Worm (Caenorhabditis elegans) whole organism, L4 larva: Measurements from ENCODE around the gene T05C3.2.

Experiments used
- F10B5.3 ChIP-seq: sonication (generic microtip); optimal IDR thresholded peaks from 2 replicates; lab custom pipeline; 2016; ENCODE audit warnings: mild to moderate bottlenecking, missing genetic modification characterization, missing compliant biosample characterization
- Y105C5A.15 ChIP-seq: fragments of 200-800 bp; sonication (Bioruptor generic); IDR thresholded peaks from 2 replicates; pipeline ENCODE4 v1.3.6; 2022; ENCODE audit warnings: missing genetic modification characterization, missing compliant biosample characterization
- Y5F2A.4 ChIP-seq: fragments of 200-800 bp; sonication (Bioruptor generic); optimal IDR thresholded peaks from 2 replicates; lab custom pipeline; 2018; ENCODE audit warnings: mild to moderate bottlenecking, missing genetic modification characterization, missing compliant biosample characterization
- arid-1 ChIP-seq: fragments of 200-800 bp; sonication (Bioruptor generic); conservative IDR thresholded peaks from 2 replicates; pipeline ENCODE4 v1.3.6; 2022; ENCODE audit warnings: missing genetic modification reagents, missing genetic modification characterization, missing compliant biosample characterization
- ceh-20 ChIP-seq: fragments of 200-800 bp; sonication (Bioruptor generic); IDR thresholded peaks from 2 replicates; pipeline ENCODE4 v1.3.6; 2022; ENCODE audit warnings: missing genetic modification reagents, missing genetic modification characterization, missing compliant biosample characterization
- ceh-28 ChIP-seq: fragments of 150-350 bp; optimal IDR thresholded peaks from 2 replicates; lab custom pipeline; 2014; ENCODE audit warnings: missing biosample characterization, missing genetic modification reagents, missing genetic modification characterization
- ceh-32 ChIP-seq: sonication (generic microtip); optimal IDR thresholded peaks from 2 replicates; lab custom pipeline; 2016; ENCODE audit warnings: mild to moderate bottlenecking, missing genetic modification characterization, missing compliant biosample characterization; ENCODE audit not compliant: poor library complexity
- ceh-62 ChIP-seq: sonication (generic microtip); optimal IDR thresholded peaks from 2 replicates; lab custom pipeline; 2017; ENCODE audit warnings: missing biosample characterization, missing genetic modification characterization
- ces-1 ChIP-seq: fragments of 150-350 bp; sonication (generic microtip); optimal IDR thresholded peaks from 4 replicates; lab custom pipeline; 2014; ENCODE audit warnings: missing biosample characterization, missing genetic modification reagents, missing genetic modification characterization
- cey-2 ChIP-seq: sonication (generic microtip); optimal IDR thresholded peaks from 3 replicates; lab custom pipeline; 2017; ENCODE audit warnings: missing genetic modification characterization, mild to moderate bottlenecking, missing compliant biosample characterization, antibody characterized with exemption, borderline replicate concordance; ENCODE audit not compliant: insufficient read depth
- ctbp-1 ChIP-seq: fragments of 200-800 bp; sonication (Bioruptor generic); IDR thresholded peaks from 2 replicates; pipeline ENCODE4 v1.3.6; 2022; ENCODE audit warnings: missing genetic modification reagents, missing genetic modification characterization, missing compliant biosample characterization
- daf-16 ChIP-seq, 3 experiments: sonication (generic microtip); optimal IDR thresholded peaks; 2 replicates each; lab custom pipeline; 2016 to 2017; ENCODE audit warnings: missing genetic modification characterization in 3 of 3, missing genetic modification reagents in 3 of 3, mild to moderate bottlenecking in 2 of 3, missing compliant biosample characterization in 2 of 3, missing biosample characterization in 1 of 3, moderate library complexity in 1 of 3
- daf-8 ChIP-seq: fragments of 200-800 bp; sonication (Bioruptor generic); IDR thresholded peaks from 2 replicates; pipeline ENCODE4 v1.3.6; 2022; ENCODE audit warnings: missing genetic modification characterization, missing compliant biosample characterization
- dmd-6 ChIP-seq: fragments of 200-800 bp; sonication (Bioruptor generic); IDR thresholded peaks from 2 replicates; pipeline ENCODE4 v1.3.6; 2022; ENCODE audit warnings: missing genetic modification reagents, missing genetic modification characterization, missing compliant biosample characterization
- dmd-9 ChIP-seq: fragments of 200-800 bp; sonication (Bioruptor generic); IDR thresholded peaks from 2 replicates; pipeline ENCODE4 v1.3.6; 2022; ENCODE audit warnings: missing genetic modification reagents, missing genetic modification characterization, missing compliant biosample characterization
- dpl-1 ChIP-seq: fragments of 150-350 bp; optimal IDR thresholded peaks from 2 replicates; lab custom pipeline; 2014; ENCODE audit warnings: missing biosample characterization, missing genetic modification reagents, missing genetic modification characterization
- dve-1 ChIP-seq: sonication (generic microtip); optimal IDR thresholded peaks from 2 replicates; lab custom pipeline; 2017; ENCODE audit warnings: antibody characterized with exemption, mild to moderate bottlenecking, missing genetic modification characterization, missing compliant biosample characterization; ENCODE audit not compliant: insufficient read depth
- egl-27 ChIP-seq: sonication (generic microtip); optimal IDR thresholded peaks from 3 replicates; lab custom pipeline; 2017; ENCODE audit warnings: missing biosample characterization, missing genetic modification reagents, missing genetic modification characterization
- hif-1 ChIP-seq, 2 experiments: sonication (generic microtip); optimal IDR thresholded peaks; 2 replicates each; lab custom pipeline; 2016 to 2017; ENCODE audit warnings: missing compliant biosample characterization in 2 of 2, missing genetic modification characterization in 2 of 2, missing genetic modification reagents in 2 of 2, missing genotype in 2 of 2, mild to moderate bottlenecking in 1 of 2
- hlh-11 ChIP-seq: fragments of 200-800 bp; sonication (Bioruptor generic); optimal IDR thresholded peaks from 2 replicates; lab custom pipeline; 2018; ENCODE audit warnings: mild to moderate bottlenecking, missing genetic modification characterization, missing compliant biosample characterization
- hlh-30 ChIP-seq: sonication (generic microtip); optimal IDR thresholded peaks from 2 replicates; lab custom pipeline; 2017; ENCODE audit warnings: antibody characterized with exemption, mild to moderate bottlenecking, missing genetic modification characterization, missing compliant biosample characterization; ENCODE audit not compliant: insufficient read depth
- hmg-1.1 ChIP-seq: fragments of 200-800 bp; sonication (Bioruptor generic); IDR thresholded peaks from 2 replicates; pipeline ENCODE4 v1.3.6; 2022; ENCODE audit warnings: missing genetic modification reagents, missing genetic modification characterization, missing compliant biosample characterization
- lim-7 ChIP-seq: fragments of 200-800 bp; sonication (Bioruptor generic); IDR thresholded peaks from 2 replicates; pipeline ENCODE4 v1.3.6; 2022; ENCODE audit warnings: missing genetic modification characterization, missing compliant biosample characterization
- lin-29 ChIP-seq: fragments of 200-800 bp; sonication (Bioruptor generic); IDR thresholded peaks from 2 replicates; pipeline ENCODE4 v1.3.6; 2022; ENCODE audit warnings: missing genetic modification reagents, missing genetic modification characterization, missing compliant biosample characterization
- lin-38 ChIP-seq: fragments of 200-800 bp; sonication (Bioruptor generic); IDR thresholded peaks from 2 replicates; pipeline ENCODE4 v1.3.6; 2022; ENCODE audit warnings: missing genetic modification reagents, missing genetic modification characterization, missing compliant biosample characterization
- lir-3 ChIP-seq: sonication (generic microtip); optimal IDR thresholded peaks from 2 replicates; lab custom pipeline; 2016; ENCODE audit warnings: mild to moderate bottlenecking, missing genetic modification characterization, missing compliant biosample characterization
- madf-9 ChIP-seq: fragments of 200-800 bp; sonication (Bioruptor generic); conservative IDR thresholded peaks from 2 replicates; pipeline ENCODE4 v1.3.6; 2022; ENCODE audit warnings: missing genetic modification reagents, missing genetic modification characterization, missing compliant biosample characterization
- mdt-29 ChIP-seq: fragments of 200-800 bp; sonication (Bioruptor generic); IDR thresholded peaks from 2 replicates; pipeline ENCODE4 v1.3.6; 2022; ENCODE audit warnings: missing genetic modification reagents, missing genetic modification characterization, missing compliant biosample characterization
- mxl-2 ChIP-seq: fragments of 200-800 bp; sonication (Bioruptor generic); conservative IDR thresholded peaks from 2 replicates; pipeline ENCODE4 v1.3.6; 2022; ENCODE audit warnings: missing genetic modification reagents, missing genetic modification characterization, missing compliant biosample characterization
- nhr-102 ChIP-seq: sonication (generic microtip); optimal IDR thresholded peaks from 2 replicates; lab custom pipeline; 2016; ENCODE audit warnings: mild to moderate bottlenecking, missing genetic modification characterization, moderate library complexity, missing compliant biosample characterization
- nhr-28 ChIP-seq: fragments of 150-350 bp; optimal IDR thresholded peaks from 2 replicates; lab custom pipeline; 2014; ENCODE audit warnings: missing biosample characterization, missing genetic modification characterization
- nhr-77 ChIP-seq: fragments of 150-350 bp; optimal IDR thresholded peaks from 2 replicates; lab custom pipeline; 2014; ENCODE audit warnings: missing biosample characterization, missing genetic modification characterization
- rbr-2 ChIP-seq: sonication (generic microtip); optimal IDR thresholded peaks from 2 replicates; lab custom pipeline; 2016; ENCODE audit warnings: missing genotype, missing genetic modification characterization, missing compliant biosample characterization
- saeg-2 ChIP-seq: fragments of 200-800 bp; sonication (Bioruptor generic); IDR thresholded peaks from 2 replicates; pipeline ENCODE4 v1.3.6; 2022; ENCODE audit warnings: missing genetic modification reagents, missing genetic modification characterization, missing compliant biosample characterization
- skn-1 ChIP-seq: fragments of 150-350 bp; optimal IDR thresholded peaks from 2 replicates; lab custom pipeline; 2014; ENCODE audit warnings: missing biosample characterization, missing genetic modification characterization
- spr-1 ChIP-seq: sonication (generic microtip); optimal IDR thresholded peaks from 2 replicates; lab custom pipeline; 2016; ENCODE audit warnings: mild to moderate bottlenecking, missing genetic modification characterization, missing compliant biosample characterization
- tag-97 ChIP-seq: fragments of 200-800 bp; sonication (Bioruptor generic); IDR thresholded peaks from 2 replicates; pipeline ENCODE4 v1.3.6; 2022; ENCODE audit warnings: missing genetic modification characterization, missing compliant biosample characterization
- unc-62 ChIP-seq, 3 experiments: fragments of 150-350 bp in 1 of 3; sonication (generic microtip); optimal IDR thresholded peaks in 2 of 3; peaks in 1 of 3; 1 replicate in 1 of 3; 2 replicates in 2 of 3; lab custom pipeline; 2014 to 2017; ENCODE audit warnings: missing biosample characterization in 3 of 3, missing genetic modification characterization in 3 of 3, missing genetic modification reagents in 3 of 3, missing genotype in 1 of 3
- zag-1 ChIP-seq: fragments of 150-350 bp; optimal IDR thresholded peaks from 2 replicates; lab custom pipeline; 2014; ENCODE audit warnings: missing biosample characterization, missing genetic modification characterization
- zfp-2 ChIP-seq: sonication (generic microtip); optimal IDR thresholded peaks from 2 replicates; lab custom pipeline; 2016; ENCODE audit warnings: mild to moderate bottlenecking, missing genetic modification characterization, missing compliant biosample characterization
- zip-11 ChIP-seq: fragments of 200-800 bp; sonication (Bioruptor generic); IDR thresholded peaks from 2 replicates; pipeline ENCODE4 v1.3.6; 2022; ENCODE audit warnings: missing genetic modification characterization, missing compliant biosample characterization
- zip-2 ChIP-seq: fragments of 150-350 bp; optimal IDR thresholded peaks from 2 replicates; lab custom pipeline; 2014; ENCODE audit warnings: missing biosample characterization, missing genetic modification characterization
- ztf-7 ChIP-seq: fragments of 150-350 bp; optimal IDR thresholded peaks from 2 replicates; lab custom pipeline; 2014; ENCODE audit warnings: missing biosample characterization, missing genetic modification characterization

The T05C3.2 gene

DNA sequence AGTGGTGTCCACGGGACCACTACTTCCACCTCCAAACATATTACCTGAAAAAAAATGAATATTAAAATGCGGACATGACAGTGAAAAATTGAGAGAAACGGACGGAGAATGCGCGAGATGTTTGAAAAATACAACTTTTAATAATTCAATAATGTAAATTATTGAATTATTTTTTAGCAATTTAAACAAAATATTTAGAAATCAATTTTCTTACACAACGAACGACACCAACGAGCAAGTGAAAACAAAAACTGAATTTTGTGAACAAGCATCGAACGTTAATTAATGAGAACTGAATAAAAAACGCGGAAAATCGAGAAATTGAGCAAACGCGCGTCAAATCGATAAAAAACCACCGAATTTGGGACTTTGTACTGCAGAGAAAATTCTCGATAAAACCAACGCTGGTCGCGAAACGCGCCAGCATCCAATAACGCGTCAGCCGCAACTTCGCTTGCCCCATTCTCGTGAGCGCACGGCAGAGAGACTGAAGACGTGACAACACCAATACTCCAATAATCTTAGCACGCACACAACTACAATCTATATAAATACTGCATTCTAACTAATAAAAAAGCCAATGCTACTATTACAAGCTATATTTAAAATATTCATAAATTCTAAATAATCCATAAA is 11.4 kb downstream of the T05C3.2 start, which contains the start of the genes dnj-19 and nhr-47 (continued):
- TF ChIP-seq zip-11 (GFP tag; lab: Robert Waterston, UW) (no peak), egl-27 (tag; lab: Kevin White, UChicago) (no peak), ceh-62 (tag; lab: Kevin White, UChicago) (no peak), lin-29 (GFP tag; lab: Robert Waterston, UW) (peak; percentile 81), ceh-32 (tag; lab: Kevin White, UChicago) (no peak), mxl-2 (GFP tag; lab: Robert Waterston, UW) (no peak), cey-2 (tag; lab: Kevin White, UChicago) (no peak), Y105C5A.15 (GFP tag; lab: Robert Waterston, UW) (no peak), ceh-28 (tag; lab: Kevin White, UChicago) (no peak), skn-1 (tag; lab: Kevin White, UChicago) (no peak), dmd-9 (0 out of 2 replicates have a peak, but pooled peaks have one; percentile 58)

ce11 chrV:5509134-5509533 is 15.6 kb downstream of the T05C3.2 start:
- no peak for TF ChIP-seq lim-7 (GFP tag; lab: Robert Waterston, UW)
- peak in 1 of 2 experiments; percentile 94 for TF ChIP-seq unc-62 (GFP tag; optimal IDR thresholded peaks at IDR 0.05 in 1 of 2; lab: Kevin White, UChicago)
- TF ChIP-seq unc-62 (tag; optimal IDR thresholded peaks at IDR 0.05; lab: Kevin White, UChicago): no peak

ce11 chrV:5509966-5510365 is 16.4 kb downstream of the T05C3.2 start:
- no peak for TF ChIP-seq ces-1 (GFP tag; lab: Kevin White, UChicago)
- peak in 1 of 2 experiments; percentile 94 for TF ChIP-seq unc-62 (GFP tag; optimal IDR thresholded peaks at IDR 0.05 in 1 of 2; lab: Kevin White, UChicago)
- no peak for TF ChIP-seq unc-62 (tag; optimal IDR thresholded peaks at IDR 0.05; lab: Kevin White, UChicago)
- no peak for TF ChIP-seq daf-16 (GFP tag; optimal IDR thresholded peaks at IDR 0.05; lab: Kevin White, UChicago)
- TF ChIP-seq daf-16 (tag; optimal IDR thresholded peaks at IDR 0.05; lab: Kevin White, UChicago): peak; percentile 23
- TF ChIP-seq ctbp-1 (GFP tag; lab: Robert Waterston, UW): no peak
- peak; percentile 34 for TF ChIP-seq lin-38 (GFP tag; lab: Robert Waterston, UW)
- no peak for TF ChIP-seq hlh-30 (tag; lab: Kevin White, UChicago)
- no peak for TF ChIP-seq Y5F2A.4 (GFP tag; lab: Kevin White, UChicago)
- no peak for TF ChIP-seq tag-97 (GFP tag; lab: Robert Waterston, UW)
- TF ChIP-seq dmd-6 (GFP tag; lab: Robert Waterston, UW): peak; percentile 59
- peak; percentile 16 for TF ChIP-seq dve-1 (tag; lab: Kevin White, UChicago)
- TF ChIP-seq, all 104 proteins: peak for 5

DNA sequence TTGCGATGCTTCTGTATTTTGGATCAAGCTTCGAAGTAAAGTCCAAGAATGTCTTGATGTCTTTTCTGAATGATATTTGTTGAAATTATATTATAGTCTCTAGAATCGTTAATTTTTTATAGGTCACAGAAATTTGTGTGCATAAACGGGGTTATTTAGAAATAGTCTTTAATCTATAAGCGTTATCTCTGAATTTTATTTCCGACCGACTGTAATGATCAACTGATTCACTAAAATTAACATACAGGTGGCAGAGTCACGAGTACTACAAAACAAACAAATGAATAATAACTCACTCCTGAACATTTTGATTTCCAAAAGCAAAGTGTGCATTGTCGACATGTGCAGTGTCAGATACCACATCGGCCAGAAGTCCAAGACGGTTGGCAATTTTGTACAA is 18.2 kb downstream of the T05C3.2 start:
- TF ChIP-seq zip-2 (tag; lab: Kevin White, UChicago) (no peak), F10B5.3 (tag; lab: Kevin White, UChicago) (no peak), nhr-77 (tag; lab: Kevin White, UChicago) (peak; percentile 63), madf-9 (GFP tag; lab: Robert Waterston, UW) (no peak), lir-3 (tag; lab: Kevin White, UChicago) (no peak), zfp-2 (tag; lab: Kevin White, UChicago) (no peak), ztf-7 (tag; lab: Kevin White, UChicago) (no peak), nhr-102 (tag; lab: Kevin White, UChicago) (no peak), arid-1 (GFP tag; lab: Robert Waterston, UW) (no peak), hmg-1.1 (GFP tag; lab: Robert Waterston, UW) (no peak), dpl-1 (GFP tag; lab: Kevin White, UChicago) (no peak), zag-1 (tag; lab: Kevin White, UChicago) (no peak), nhr-28 (peak; percentile 70), hif-1 (tag; optimal IDR thresholded peaks at IDR 0.05; lab: Kevin White, UChicago) (no peak), spr-1 (tag; lab: Kevin White, UChicago) (no peak), hlh-30 (tag; lab: Kevin White, UChicago) (peak; percentile 1), saeg-2 (no peak), ceh-20 (no peak), ctbp-1 (GFP tag; lab: Robert Waterston, UW) (no peak), rbr-2 (tag; lab: Kevin White, UChicago) (no peak), mdt-29 (GFP tag; lab: Robert Waterston, UW) (no peak), daf-8 (no peak), hlh-11 (tag; lab: Kevin White, UChicago) (peak; percentile 10)
